Fruit fly (Drosophila melanogaster) whole organism, embryonic: ENCODE measurements around the gene rut.
A peak's percentile ranks its signal among the peaks of the same experiment; 100 is the strongest.

Experiments
- ATbp ChIP-seq: fragments of 200-800 bp; sonication (Bioruptor generic); optimal IDR thresholded peaks from 2 replicates; lab custom pipeline; 2017; ENCODE audit warnings: missing biosample characterization, mild to moderate bottlenecking, missing genetic modification characterization, missing genetic modification reagents
- Ada2b ChIP-seq: fragments of 200-800 bp; sonication (Bioruptor generic); IDR thresholded peaks from 2 replicates; pipeline ENCODE4 v1.3.6; 2022; ENCODE audit warnings: missing biosample characterization, missing genetic modification characterization
- CG10147 ChIP-seq: fragments of 200-800 bp; sonication (Bioruptor generic); optimal IDR thresholded peaks from 2 replicates; lab custom pipeline; 2019; ENCODE audit warnings: missing biosample characterization, mild to moderate bottlenecking, missing genetic modification characterization, moderate library complexity
- CG12659 ChIP-seq: fragments of 200-800 bp; sonication (Bioruptor generic); optimal IDR thresholded peaks from 3 replicates; lab custom pipeline; 2017; ENCODE audit warnings: mild to moderate bottlenecking, missing biosample characterization, missing genetic modification reagents, missing genetic modification characterization
- CG12769 ChIP-seq: fragments of 200-800 bp; sonication (Bioruptor generic); optimal IDR thresholded peaks from 2 replicates; lab custom pipeline; 2019; ENCODE audit warnings: missing biosample characterization, mild to moderate bottlenecking, missing genetic modification characterization, moderate library complexity
- CG12942 ChIP-seq: fragments of 200-800 bp; sonication (Bioruptor generic); optimal IDR thresholded peaks from 3 replicates; lab custom pipeline; 2016; ENCODE audit warnings: missing biosample characterization, missing genetic modification characterization
- CG14441 ChIP-seq: fragments of 200-800 bp; sonication (Bioruptor generic); IDR thresholded peaks from 2 replicates; pipeline ENCODE4 v1.3.6; 2022; ENCODE audit warnings: missing biosample characterization, missing genetic modification characterization
- CG17612 ChIP-seq: fragments of 200-800 bp; sonication (Bioruptor generic); IDR thresholded peaks from 2 replicates; pipeline ENCODE4 v1.3.6; 2022; ENCODE audit warnings: missing biosample characterization, missing genetic modification characterization
- CG30020 ChIP-seq: fragments of 200-800 bp; optimal IDR thresholded peaks from 2 replicates; lab custom pipeline; 2019; ENCODE audit warnings: missing biosample characterization, mild to moderate bottlenecking, missing genetic modification characterization, moderate library complexity
- CG30403 ChIP-seq: fragments of 200-800 bp; sonication (Bioruptor generic); optimal IDR thresholded peaks from 3 replicates; lab custom pipeline; 2016; ENCODE audit warnings: missing biosample characterization, missing genetic modification characterization
- CG3065 ChIP-seq: fragments of 200-800 bp; sonication (Bioruptor generic); optimal IDR thresholded peaks from 2 replicates; lab custom pipeline; 2016; ENCODE audit warnings: missing biosample characterization, missing genetic modification characterization
- CG31441 ChIP-seq: fragments of 200-800 bp; sonication (Bioruptor generic); IDR thresholded peaks from 2 replicates; pipeline ENCODE4 v1.3.6; 2022; ENCODE audit warnings: missing biosample characterization, missing genetic modification characterization
- CG3838 ChIP-seq: fragments of 200-800 bp; sonication (Bioruptor generic); optimal IDR thresholded peaks from 3 replicates; lab custom pipeline; 2016; ENCODE audit warnings: missing biosample characterization, missing genetic modification characterization
- CG4730 ChIP-seq: fragments of 200-800 bp; sonication (Bioruptor generic); IDR thresholded peaks from 2 replicates; pipeline ENCODE4 v1.3.6; 2022; ENCODE audit warnings: missing biosample characterization, missing genetic modification characterization
- CG8388 ChIP-seq: fragments of 200-800 bp; sonication (Bioruptor generic); optimal IDR thresholded peaks from 2 replicates; lab custom pipeline; 2019; ENCODE audit warnings: missing biosample characterization, mild to moderate bottlenecking, missing genetic modification characterization, moderate library complexity
- CG8765 ChIP-seq: fragments of 200-800 bp; sonication (Bioruptor generic); IDR thresholded peaks from 2 replicates; pipeline ENCODE4 v1.3.6; 2022; ENCODE audit warnings: missing biosample characterization, missing genetic modification characterization
- CG9727 ChIP-seq: fragments of 200-800 bp; sonication (Bioruptor generic); optimal IDR thresholded peaks from 3 replicates; lab custom pipeline; 2017; ENCODE audit warnings: missing biosample characterization, mild to moderate bottlenecking, missing genetic modification characterization
- CG9932 ChIP-seq: fragments of 200-800 bp; sonication (Bioruptor generic); IDR thresholded peaks from 2 replicates; pipeline ENCODE4 v1.3.6; 2022; ENCODE audit warnings: missing biosample characterization, missing genetic modification characterization
- CoRest ChIP-seq: fragments of 200-800 bp; sonication (Bioruptor generic); optimal IDR thresholded peaks from 3 replicates; lab custom pipeline; 2018; ENCODE audit warnings: missing biosample characterization, mild to moderate bottlenecking, missing genetic modification characterization, moderate library complexity
- D ChIP-seq, 2 experiments: fragments of 200-800 bp in 1 of 2; fragments of >200 bp in 1 of 2; sonication (Bioruptor generic) in 1 of 2; optimal IDR thresholded peaks; 2 replicates in 1 of 2; 3 replicates in 1 of 2; lab custom pipeline; 2017; ENCODE audit warnings: mild to moderate bottlenecking in 1 of 2, missing biosample characterization in 1 of 2, missing genetic modification characterization in 1 of 2, missing genetic modification reagents in 1 of 2
- Dek ChIP-seq: fragments of 200-800 bp; sonication (Bioruptor generic); optimal IDR thresholded peaks from 3 replicates; lab custom pipeline; 2019; ENCODE audit warnings: missing biosample characterization, mild to moderate bottlenecking, missing genetic modification characterization, moderate library complexity
- E2f2 ChIP-seq: fragments of 200-800 bp; sonication (Bioruptor generic); IDR thresholded peaks from 2 replicates; pipeline ENCODE4 v1.3.6; 2022; ENCODE audit warnings: missing biosample characterization, missing genetic modification characterization
- Fer1 ChIP-seq: fragments of 200-800 bp; sonication (Bioruptor generic); optimal IDR thresholded peaks from 2 replicates; lab custom pipeline; 2017; ENCODE audit warnings: missing biosample characterization, mild to moderate bottlenecking, missing genetic modification characterization
- Hmr ChIP-seq: fragments of 200-800 bp; sonication (Bioruptor generic); optimal IDR thresholded peaks from 3 replicates; lab custom pipeline; 2017; ENCODE audit warnings: mild to moderate bottlenecking, missing biosample characterization, missing genetic modification reagents, missing genetic modification characterization
- Hsf ChIP-seq: fragments of 200-800 bp; sonication (Bioruptor generic); optimal IDR thresholded peaks from 3 replicates; lab custom pipeline; 2016; ENCODE audit warnings: missing biosample characterization, missing genetic modification characterization
- Mes4 ChIP-seq: fragments of 200-800 bp; sonication (Bioruptor generic); optimal IDR thresholded peaks from 2 replicates; lab custom pipeline; 2016; ENCODE audit warnings: missing biosample characterization, missing genetic modification characterization
- Myb ChIP-seq: fragments of 200-800 bp; sonication (Bioruptor generic); optimal IDR thresholded peaks from 2 replicates; lab custom pipeline; 2016; ENCODE audit warnings: missing biosample characterization, missing genetic modification characterization
- NFAT ChIP-seq: fragments of 200-800 bp; sonication (Bioruptor generic); IDR thresholded peaks from 2 replicates; pipeline ENCODE4 v1.3.6; 2022; ENCODE audit warnings: missing biosample characterization, missing genetic modification characterization
- Optix ChIP-seq: fragments of 200-800 bp; sonication (Bioruptor generic); IDR thresholded peaks from 3 replicates; pipeline ENCODE4 v1.3.6; 2022; ENCODE audit warnings: missing biosample characterization, missing genetic modification characterization
- Ptx1 ChIP-seq: fragments of 200-800 bp; sonication (Bioruptor generic); IDR thresholded peaks from 2 replicates; pipeline ENCODE4 v1.3.6; 2022; ENCODE audit warnings: missing biosample characterization, missing genetic modification characterization
- Sin3A ChIP-seq: fragments of >200 bp; optimal IDR thresholded peaks from 2 replicates; lab custom pipeline; 2018
- Ssrp ChIP-seq: fragments of 200-800 bp; sonication (Bioruptor generic); optimal IDR thresholded peaks from 2 replicates; lab custom pipeline; 2018; ENCODE audit warnings: missing biosample characterization, mild to moderate bottlenecking, missing genetic modification characterization, moderate library complexity
- ash1 ChIP-seq: fragments of 200-800 bp; sonication (Bioruptor generic); optimal IDR thresholded peaks from 2 replicates; lab custom pipeline; 2018; ENCODE audit warnings: missing biosample characterization, mild to moderate bottlenecking, missing genetic modification characterization
- bigmax ChIP-seq: fragments of 200-800 bp; sonication (Bioruptor generic); optimal IDR thresholded peaks from 2 replicates; lab custom pipeline; 2018; ENCODE audit warnings: missing biosample characterization, mild to moderate bottlenecking, missing genetic modification characterization
- bsh ChIP-seq, 2 experiments: fragments of 200-800 bp; sonication (Bioruptor generic); optimal IDR thresholded peaks; 2 replicates each; lab custom pipeline; 2017 to 2018; ENCODE audit warnings: mild to moderate bottlenecking in 2 of 2, missing biosample characterization in 2 of 2, missing genetic modification characterization in 2 of 2, moderate library complexity in 1 of 2
- chn ChIP-seq: fragments of 200-800 bp; sonication (Bioruptor generic); optimal IDR thresholded peaks from 2 replicates; lab custom pipeline; 2016; ENCODE audit warnings: missing biosample characterization, missing genetic modification characterization
- croc ChIP-seq: fragments of 200-800 bp; sonication (Bioruptor generic); conservative IDR thresholded peaks from 3 replicates; pipeline ENCODE4 v1.3.6; 2022; ENCODE audit warnings: missing biosample characterization, missing genetic modification characterization
- dmrt11E ChIP-seq: fragments of 200-800 bp; sonication (Bioruptor generic); optimal IDR thresholded peaks from 3 replicates; lab custom pipeline; 2018; ENCODE audit warnings: missing biosample characterization, mild to moderate bottlenecking, missing genetic modification characterization, moderate library complexity
- emc ChIP-seq: fragments of 200-800 bp; sonication (Bioruptor generic); optimal IDR thresholded peaks from 2 replicates; lab custom pipeline; 2016; ENCODE audit warnings: missing biosample characterization, missing genetic modification characterization
- exex ChIP-seq: fragments of 200-800 bp; sonication (Bioruptor generic); optimal IDR thresholded peaks from 4 replicates; lab custom pipeline; 2018; ENCODE audit warnings: missing biosample characterization, mild to moderate bottlenecking, missing genetic modification characterization, moderate library complexity
- grau ChIP-seq: fragments of 200-800 bp; optimal IDR thresholded peaks from 3 replicates; lab custom pipeline; 2019; ENCODE audit warnings: missing biosample characterization, mild to moderate bottlenecking, missing genetic modification characterization, moderate library complexity
- gsb-n ChIP-seq: fragments of 200-800 bp; sonication (Bioruptor generic); optimal IDR thresholded peaks from 3 replicates; lab custom pipeline; 2018; ENCODE audit warnings: missing biosample characterization, mild to moderate bottlenecking, missing genetic modification characterization
- hbn ChIP-seq: fragments of 200-800 bp; sonication (Bioruptor generic); IDR thresholded peaks from 2 replicates; pipeline ENCODE4 v1.3.6; 2022; ENCODE audit warnings: missing biosample characterization, missing genetic modification characterization; ENCODE audit not compliant: partially characterized antibody
- nau ChIP-seq: fragments of 200-800 bp; sonication (Bioruptor generic); optimal IDR thresholded peaks from 3 replicates; lab custom pipeline; 2017; ENCODE audit warnings: missing biosample characterization, mild to moderate bottlenecking, missing genetic modification characterization, missing genetic modification reagents
- psq ChIP-seq: fragments of 200-800 bp; sonication (Bioruptor generic); optimal IDR thresholded peaks from 2 replicates; lab custom pipeline; 2017; ENCODE audit warnings: missing biosample characterization, missing genetic modification characterization
- ro ChIP-seq: fragments of 200-800 bp; sonication (Bioruptor generic); IDR thresholded peaks from 2 replicates; pipeline ENCODE4 v1.3.6; 2022; ENCODE audit warnings: missing biosample characterization, missing genetic modification characterization
- schlank ChIP-seq: fragments of 200-800 bp; sonication (Bioruptor generic); optimal IDR thresholded peaks from 2 replicates; lab custom pipeline; 2018; ENCODE audit warnings: missing biosample characterization, mild to moderate bottlenecking, missing genetic modification characterization
- sqz ChIP-seq: fragments of 200-800 bp; sonication (Bioruptor generic); optimal IDR thresholded peaks from 3 replicates; lab custom pipeline; 2018; ENCODE audit warnings: missing biosample characterization, mild to moderate bottlenecking, missing genetic modification characterization
- sug ChIP-seq: fragments of 200-800 bp; optimal IDR thresholded peaks from 2 replicates; lab custom pipeline; 2019; ENCODE audit warnings: missing biosample characterization, mild to moderate bottlenecking, missing genetic modification characterization, moderate library complexity
- twi ChIP-seq: fragments of 200-800 bp; optimal IDR thresholded peaks from 2 replicates; lab custom pipeline; 2019; ENCODE audit warnings: missing biosample characterization, mild to moderate bottlenecking, missing genetic modification characterization, moderate library complexity
- zen ChIP-seq: fragments of 200-800 bp; sonication (Bioruptor generic); optimal IDR thresholded peaks from 3 replicates; lab custom pipeline; 2018; ENCODE audit warnings: missing biosample characterization, mild to moderate bottlenecking, missing genetic modification characterization, moderate library complexity

Gene rut

DNA sequence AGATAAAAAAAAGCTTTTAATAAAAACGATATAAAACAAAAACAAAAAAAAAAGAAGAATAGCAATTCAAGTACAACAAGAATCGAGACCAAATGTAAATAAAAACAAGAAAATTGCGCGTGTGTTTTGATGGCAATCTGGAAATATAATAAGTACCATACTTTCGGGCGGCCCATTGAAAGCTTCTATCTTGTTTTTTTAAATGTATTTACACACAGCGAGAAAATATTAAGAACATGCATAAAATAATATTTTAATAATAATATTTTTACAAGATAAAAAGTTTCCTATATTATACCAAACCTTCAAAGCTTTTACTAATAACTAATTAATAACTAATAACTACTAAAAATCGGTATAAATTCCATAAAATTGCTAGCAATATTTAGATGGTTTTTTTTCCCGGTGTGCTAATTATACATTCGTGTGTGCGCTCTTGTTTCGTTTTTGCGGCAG, 14.6 kb upstream of the rut start (continued):
- peak; percentile 12 for TF ChIP-seq Ssrp (tag; lab: Kevin White, UChicago)
- TF ChIP-seq CG4730 = no peak
- peak; percentile 28 for TF ChIP-seq CG10147 (GFP tag; lab: Kevin White, UChicago)
- no peak for TF ChIP-seq Dek (tag; lab: Kevin White, UChicago)
- TF ChIP-seq sug = no peak
- TF ChIP-seq Hmr (GFP tag; lab: Kevin White, UChicago) = peak; percentile 35
- TF ChIP-seq CG9727 (GFP tag; lab: Kevin White, UChicago) = peak; percentile 28
- peak; percentile 68 for TF ChIP-seq grau
- no peak for TF ChIP-seq Sin3A (lab: Kevin White, UChicago)
- peak; percentile 54 for TF ChIP-seq CG9932 (GFP tag; lab: Robert Waterston, UW)
- TF ChIP-seq CG12769 (tag; lab: Kevin White, UChicago) = no peak
- TF ChIP-seq ATbp = no peak
- no peak for TF ChIP-seq CG14441 (GFP tag; lab: Robert Waterston, UW)
- peak; percentile 49; the same call in 1 of the 2 replicates for TF ChIP-seq Ada2b (GFP tag; lab: Robert Waterston, UW)
- TF ChIP-seq ash1 (GFP tag; lab: Kevin White, UChicago) = no peak
- TF ChIP-seq CG31441 = peak; percentile 64
- TF ChIP-seq chn (GFP tag; lab: Kevin White, UChicago) = no peak
- 0 out of 2 replicates have a peak, but pooled peaks have one; percentile 23 for TF ChIP-seq E2f2
- no peak for TF ChIP-seq exex (tag; lab: Kevin White, UChicago)
- peak; percentile 10 for TF ChIP-seq dmrt11E (tag; lab: Kevin White, UChicago)
- no peak for TF ChIP-seq Mes4 (GFP tag; lab: Kevin White, UChicago)
- peak; percentile 67 for TF ChIP-seq CoRest (tag; lab: Kevin White, UChicago)
- no peak for TF ChIP-seq CG8765 (GFP tag; lab: Robert Waterston, UW)
- no peak for TF ChIP-seq Optix (GFP tag; lab: Robert Waterston, UW)
- TF ChIP-seq gsb-n (tag; lab: Kevin White, UChicago) = peak; percentile 70
- no peak for TF ChIP-seq CG12942
- TF ChIP-seq bsh (GFP tag; optimal IDR thresholded peaks at IDR 0.05; lab: Kevin White, UChicago) = peak in 1 of 2 experiments; percentile 64
- no peak for TF ChIP-seq CG30020
- TF ChIP-seq NFAT (GFP tag; lab: Robert Waterston, UW) = no peak
- no peak for TF ChIP-seq twi (tag; lab: Kevin White, UChicago)
- TF ChIP-seq CG8388 (GFP tag; lab: Kevin White, UChicago) = peak; percentile 43
- TF ChIP-seq psq (GFP tag; lab: Kevin White, UChicago) = no peak
- no peak for TF ChIP-seq ro (GFP tag; lab: Robert Waterston, UW)
- TF ChIP-seq CG3838 (GFP tag; lab: Kevin White, UChicago) = no peak
- TF ChIP-seq Fer1 = no peak
- TF ChIP-seq Ptx1 (GFP tag; lab: Robert Waterston, UW) = 0 out of 2 replicates have a peak, but pooled peaks have one; percentile 11
- no peak for TF ChIP-seq sqz (GFP tag; lab: Kevin White, UChicago)
- TF ChIP-seq zen = no peak
- no peak for TF ChIP-seq schlank (tag; lab: Kevin White, UChicago)
- TF ChIP-seq CG30403 (GFP tag; lab: Kevin White, UChicago) = peak; percentile 27
- no peak for TF ChIP-seq CG3065 (GFP tag; lab: Kevin White, UChicago)
- no peak for TF ChIP-seq nau
- no peak for TF ChIP-seq CG17612 (GFP tag; lab: Robert Waterston, UW)
- no peak for TF ChIP-seq croc (GFP tag; lab: Robert Waterston, UW)
- TF ChIP-seq Hsf (GFP tag; lab: Kevin White, UChicago) = no peak
- TF ChIP-seq emc (GFP tag; lab: Kevin White, UChicago) = no peak
- TF ChIP-seq D (optimal IDR thresholded peaks at IDR 0.05; lab: Kevin White, UChicago) = no peak
- peak; percentile 31 for TF ChIP-seq D (GFP tag; optimal IDR thresholded peaks at IDR 0.05; lab: Kevin White, UChicago)
- no peak for TF ChIP-seq bigmax (GFP tag; lab: Kevin White, UChicago)
- TF ChIP-seq CG12659 (GFP tag; lab: Kevin White, UChicago) = peak; percentile 34
- TF ChIP-seq Myb (GFP tag; lab: Kevin White, UChicago) = no peak
- no peak for TF ChIP-seq hbn (GFP tag; lab: Robert Waterston, UW)
